Fruit fly (Drosophila melanogaster): ENCODE measurements around the gene CG13003.

The CG13003 gene

DNA sequence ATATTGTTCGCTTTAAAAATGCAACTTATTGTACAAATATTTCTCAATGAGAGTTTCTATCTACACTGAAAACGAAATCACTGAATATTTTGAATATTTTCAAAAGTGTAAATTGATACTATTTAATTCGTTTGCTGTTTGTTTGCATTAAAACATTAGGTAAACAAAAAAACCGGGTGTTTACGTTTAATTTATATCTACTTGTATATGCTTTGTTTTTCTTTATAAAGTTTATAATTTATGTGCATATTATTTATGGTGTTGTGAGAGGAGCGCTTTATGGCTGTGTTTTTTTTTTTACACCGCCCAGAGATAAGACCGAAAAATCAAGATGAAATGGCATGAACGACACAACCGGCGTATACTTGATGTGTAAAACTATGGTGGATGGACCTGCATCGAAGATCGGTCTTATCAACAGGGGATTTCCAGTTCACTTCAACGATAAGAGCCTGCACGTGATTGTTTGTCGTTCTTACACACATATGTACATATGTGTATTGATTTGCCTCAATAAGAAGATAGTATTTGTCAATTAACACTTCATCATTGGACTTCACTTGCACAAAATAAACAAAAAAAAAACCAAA, 46.8 kb downstream of the CG13003 start (continued):
- peak; percentile 4 for TF ChIP-seq CG15514 (GFP tag; optimal IDR thresholded peaks at IDR 0.05)
- TF ChIP-seq Atf6 (GFP tag; IDR thresholded peaks at IDR 0.05) = peak; percentile 25; the same call in 1 of the 2 replicates
- TF ChIP-seq CG7839 (tag; optimal IDR thresholded peaks at IDR 0.05) = peak; percentile 18
- TF ChIP-seq sens (GFP tag) = peak; percentile 42
- no peak for TF ChIP-seq oc (tag; optimal IDR thresholded peaks at IDR 0.05)
- no peak for TF ChIP-seq sob (GFP tag; IDR thresholded peaks at IDR 0.05)
- no peak for TF ChIP-seq sug (tag; optimal IDR thresholded peaks at IDR 0.05)
- TF ChIP-seq CG11560 (tag; IDR thresholded peaks at IDR 0.05) = no peak
- TF ChIP-seq btn (GFP tag; optimal IDR thresholded peaks at IDR 0.05) = no peak
- no peak for TF ChIP-seq CG18011 (GFP tag; optimal IDR thresholded peaks at IDR 0.05)
- peak; percentile 31 for TF ChIP-seq Ets65A (GFP tag)
- peak; percentile 20 for TF ChIP-seq Abd-B (GFP tag; optimal IDR thresholded peaks at IDR 0.05)
- TF ChIP-seq aop (GFP tag; IDR thresholded peaks at IDR 0.05) = no peak
- no peak for TF ChIP-seq CG1792 (GFP tag; optimal IDR thresholded peaks at IDR 0.05)
- no peak for TF ChIP-seq pzg (GFP tag; optimal IDR thresholded peaks at IDR 0.05)
- peak; percentile 39 for TF ChIP-seq gem (tag; optimal IDR thresholded peaks at IDR 0.05)
- peak; percentile 4 for TF ChIP-seq CG7556 (GFP tag; optimal IDR thresholded peaks at IDR 0.05)
- peak; percentile 44 for TF ChIP-seq CG2678 (tag; optimal IDR thresholded peaks at IDR 0.05)
- TF ChIP-seq trh (GFP tag; optimal IDR thresholded peaks at IDR 0.05) = no peak
- TF ChIP-seq Gsc (GFP tag; IDR thresholded peaks at IDR 0.05) = no peak
- TF ChIP-seq scrt (GFP tag; optimal IDR thresholded peaks at IDR 0.05) = no peak
- TF ChIP-seq CoRest (tag; optimal IDR thresholded peaks at IDR 0.05) = peak; percentile 2
- TF ChIP-seq sim (GFP tag; IDR thresholded peaks at IDR 0.05) = no peak
- peak; percentile 33 for TF ChIP-seq PHDP (tag; optimal IDR thresholded peaks at IDR 0.05)
- TF ChIP-seq Hr51 (GFP tag; optimal IDR thresholded peaks at IDR 0.05) = peak in 1 of 2 experiments; percentile 46
- TF ChIP-seq Dip3 (GFP tag; optimal IDR thresholded peaks at IDR 0.05) = no peak
- no peak for TF ChIP-seq Fer3 (tag; optimal IDR thresholded peaks at IDR 0.05)
- peak; percentile 35 for TF ChIP-seq CG11504 (tag; optimal IDR thresholded peaks at IDR 0.05)
- TF ChIP-seq esg (GFP tag; conservative IDR thresholded peaks at IDR 0.05) = no peak
- TF ChIP-seq nerfin-2 (GFP tag; IDR thresholded peaks at IDR 0.05; ENCODE audit: partially characterized antibody) = no peak
- TF ChIP-seq CG1233 (GFP tag; optimal IDR thresholded peaks at IDR 0.05) = no peak
- no peak for TF ChIP-seq NC2β (GFP tag; optimal IDR thresholded peaks at IDR 0.05)
- no peak for TF ChIP-seq CG8359 (GFP tag; optimal IDR thresholded peaks at IDR 0.05; ENCODE audit: borderline replicate concordance)
- TF ChIP-seq CG4730 (GFP tag; IDR thresholded peaks at IDR 0.05) = 0 out of 2 replicates have a peak, but pooled peaks have one; percentile 13
- TF ChIP-seq sc (optimal IDR thresholded peaks at IDR 0.05) = no peak
- TF ChIP-seq sc (GFP tag; optimal IDR thresholded peaks at IDR 0.05) = no peak
- TF ChIP-seq CG2120 (GFP tag; optimal IDR thresholded peaks at IDR 0.05) = peak; percentile 35
- TF ChIP-seq row (GFP tag; IDR thresholded peaks at IDR 0.05) = peak; percentile 31; the same call in 1 of the 3 replicates
- TF ChIP-seq dysf (GFP tag; IDR thresholded peaks at IDR 0.05) = no peak
- TF ChIP-seq CG6175 (GFP tag; IDR thresholded peaks at IDR 0.05) = no peak
- no peak for TF ChIP-seq zen (tag; optimal IDR thresholded peaks at IDR 0.05)
- no peak for TF ChIP-seq tll (GFP tag; optimal IDR thresholded peaks at IDR 0.05)
- no peak for TF ChIP-seq CG15011 (GFP tag; optimal IDR thresholded peaks at IDR 0.05)
- no peak for TF ChIP-seq CG31388 (GFP tag; optimal IDR thresholded peaks at IDR 0.05)
- no peak for TF ChIP-seq Max (GFP tag; optimal IDR thresholded peaks at IDR 0.05)
- no peak for TF ChIP-seq CG1832 (GFP tag; optimal IDR thresholded peaks at IDR 0.05)
- TF ChIP-seq fd102C (GFP tag; optimal IDR thresholded peaks at IDR 0.05) = no peak
- TF ChIP-seq CG11456 (GFP tag; IDR thresholded peaks at IDR 0.05) = no peak
- TF ChIP-seq hkb (optimal IDR thresholded peaks at IDR 0.05) = no peak
- TF ChIP-seq hkb (GFP tag; IDR thresholded peaks at IDR 0.05) = peak; percentile 28; the same call in 1 of the 2 replicates
